Fruit fly (Drosophila melanogaster) whole organism, wandering third instar larva: ENCODE measurements around the gene CG15546.

Experiments
- Abd-B ChIP-seq: fragments of >200 bp; optimal IDR thresholded peaks from 2 replicates; lab custom pipeline; 2017; ENCODE audit warnings: missing biosample characterization, missing genetic modification characterization
- CG32264 ChIP-seq: fragments of 200-800 bp; sonication (Bioruptor generic); optimal IDR thresholded peaks from 2 replicates; lab custom pipeline; 2016; ENCODE audit warnings: missing biosample characterization, missing genetic modification characterization
- CG9705 ChIP-seq: fragments of 200-800 bp; sonication (Bioruptor generic); optimal IDR thresholded peaks from 2 replicates; lab custom pipeline; 2018; ENCODE audit warnings: missing biosample characterization, mild to moderate bottlenecking, missing genetic modification characterization
- CrebA ChIP-seq: fragments of 200-800 bp; sonication (Bioruptor generic); optimal IDR thresholded peaks from 2 replicates; lab custom pipeline; 2016; ENCODE audit warnings: missing biosample characterization, mild to moderate bottlenecking, missing genetic modification characterization, borderline replicate concordance
- Dfd ChIP-seq: fragments of >200 bp; optimal IDR thresholded peaks from 2 replicates; lab custom pipeline; 2017; ENCODE audit warnings: missing biosample characterization, missing genetic modification characterization
- Dif ChIP-seq: fragments of 200-275, 200-300 bp; sonication (Bioruptor generic); optimal IDR thresholded peaks from 2 replicates; lab custom pipeline; 2018; ENCODE audit warnings: missing biosample characterization, missing genetic modification characterization; ENCODE audit not compliant: partially characterized antibody
- Hnf4 ChIP-seq: fragments of 200-800 bp; sonication (Bioruptor generic); optimal IDR thresholded peaks from 2 replicates; lab custom pipeline; 2016; ENCODE audit warnings: missing biosample characterization, mild to moderate bottlenecking, missing genetic modification characterization
- Hr78 ChIP-seq: fragments of >200 bp; optimal IDR thresholded peaks from 2 replicates; lab custom pipeline; 2017; ENCODE audit warnings: missing biosample characterization, missing genetic modification characterization
- Hr83 ChIP-seq: fragments of 200-300 bp; sonication (Bioruptor generic); optimal IDR thresholded peaks from 2 replicates; lab custom pipeline; 2016; ENCODE audit warnings: missing biosample characterization, mild to moderate bottlenecking, missing genetic modification characterization, moderate library complexity; ENCODE audit not compliant: poor library complexity, severe bottlenecking
- Jra ChIP-seq: sonication (Bioruptor generic); optimal IDR thresholded peaks from 2 replicates; lab custom pipeline; 2016; ENCODE audit warnings: missing biosample characterization, missing genetic modification characterization
- Mio ChIP-seq: sonication (Bioruptor generic); optimal IDR thresholded peaks from 2 replicates; lab custom pipeline; 2016; ENCODE audit warnings: missing biosample characterization, missing genetic modification characterization
- N ChIP-seq: fragments of >200 bp; optimal IDR thresholded peaks from 2 replicates; lab custom pipeline; 2018; ENCODE audit warnings: missing biosample characterization, missing external identifiers, missing genetic modification characterization
- OdsH ChIP-seq: fragments of 200-800 bp; sonication (Bioruptor generic); optimal IDR thresholded peaks from 2 replicates; lab custom pipeline; 2016; ENCODE audit warnings: missing biosample characterization, mild to moderate bottlenecking, missing genetic modification characterization
- Rel ChIP-seq, 2 experiments: fragments of 200-800 bp; sonication (Bioruptor generic) in 1 of 2; optimal IDR thresholded peaks; 2 replicates in 1 of 2; 3 replicates in 1 of 2; lab custom pipeline; 2016 to 2019; ENCODE audit warnings: mild to moderate bottlenecking in 2 of 2, missing biosample characterization in 2 of 2, missing genetic modification characterization in 2 of 2, moderate library complexity in 1 of 2
- Sp1 ChIP-seq: fragments of 200-800 bp; sonication (Bioruptor generic); optimal IDR thresholded peaks from 3 replicates; lab custom pipeline; 2019; ENCODE audit warnings: missing biosample characterization, mild to moderate bottlenecking, missing genetic modification characterization, moderate library complexity
- Vsx2 ChIP-seq: fragments of 200-300, 225-300 bp; sonication (Bioruptor generic); optimal IDR thresholded peaks from 2 replicates; lab custom pipeline; 2018; ENCODE audit warnings: missing biosample characterization, missing genetic modification characterization; ENCODE audit not compliant: partially characterized antibody
- br ChIP-seq: fragments of 200-800 bp; sonication (Bioruptor generic); optimal IDR thresholded peaks from 2 replicates; lab custom pipeline; 2016; ENCODE audit warnings: missing biosample characterization, missing genetic modification characterization
- brk ChIP-seq: fragments of 200-800 bp; sonication (Bioruptor generic); optimal IDR thresholded peaks from 2 replicates; lab custom pipeline; 2016; ENCODE audit warnings: missing biosample characterization, mild to moderate bottlenecking, missing genetic modification characterization
- dl ChIP-seq, 2 experiments: fragments of 175-275, 200-275 bp in 1 of 2; fragments of 200-275 bp in 1 of 2; sonication (Bioruptor generic); optimal IDR thresholded peaks; lab custom pipeline; 2018; ENCODE audit warnings: mild to moderate bottlenecking in 2 of 2, missing biosample characterization in 2 of 2, missing genetic modification characterization in 2 of 2, moderate library complexity in 2 of 2; ENCODE audit not compliant: partially characterized antibody in 2 of 2, insufficient read depth in 1 of 2
- dsf ChIP-seq: sonication (Bioruptor generic); optimal IDR thresholded peaks from 2 replicates; lab custom pipeline; 2016; ENCODE audit warnings: missing biosample characterization, missing genetic modification characterization, borderline replicate concordance
- ey ChIP-seq: fragments of 200-800 bp; sonication (Bioruptor generic); optimal IDR thresholded peaks from 2 replicates; lab custom pipeline; 2016; ENCODE audit warnings: missing biosample characterization, missing genetic modification characterization
- foxo ChIP-seq, 2 experiments: fragments of 200-800 bp; sonication (Bioruptor generic); optimal IDR thresholded peaks; 2 replicates in 1 of 2; 3 replicates in 1 of 2; lab custom pipeline; 2016 to 2017; ENCODE audit warnings: missing biosample characterization in 2 of 2, missing genetic modification characterization in 2 of 2
- fru ChIP-seq: fragments of 200-800 bp; sonication (Bioruptor generic); optimal IDR thresholded peaks from 3 replicates; lab custom pipeline; 2016; ENCODE audit warnings: missing biosample characterization, mild to moderate bottlenecking, missing genetic modification characterization
- h ChIP-seq: fragments of 200-800 bp; sonication (Bioruptor generic); optimal IDR thresholded peaks from 3 replicates; lab custom pipeline; 2016; ENCODE audit warnings: missing biosample characterization, mild to moderate bottlenecking, missing genetic modification characterization
- jim ChIP-seq: fragments of 175-275, 200-325 bp; sonication (Bioruptor generic); optimal IDR thresholded peaks from 2 replicates; lab custom pipeline; 2016; ENCODE audit warnings: missing biosample characterization, mild to moderate bottlenecking, missing genetic modification characterization
- psq ChIP-seq: fragments of 200-800 bp; sonication (Bioruptor generic); optimal IDR thresholded peaks from 3 replicates; lab custom pipeline; 2017; ENCODE audit warnings: missing biosample characterization, mild to moderate bottlenecking, missing genetic modification characterization, moderate library complexity
- rgr ChIP-seq: fragments of 200-800 bp; sonication (Bioruptor generic); optimal IDR thresholded peaks from 3 replicates; lab custom pipeline; 2016; ENCODE audit warnings: missing biosample characterization, mild to moderate bottlenecking, missing genetic modification characterization
- sv ChIP-seq: fragments of 200-800 bp; sonication (Bioruptor generic); optimal IDR thresholded peaks from 3 replicates; lab custom pipeline; 2016; ENCODE audit warnings: missing biosample characterization, missing genetic modification characterization
- tai ChIP-seq: sonication (Bioruptor generic); optimal IDR thresholded peaks from 2 replicates; lab custom pipeline; 2016; ENCODE audit warnings: missing biosample characterization, missing genetic modification characterization
- usp ChIP-seq: fragments of >200 bp; optimal IDR thresholded peaks from 2 replicates; lab custom pipeline; 2017; ENCODE audit warnings: missing biosample characterization, missing genetic modification characterization

The CG15546 gene

dm6 chr3R:30883403-30883802, 7.4 kb upstream of the CG15546 start, which contains the start of gene CG15547:
TSS of gene CG15547 (minus strand) at chr3R:30883503.
- no peak for TF ChIP-seq ey (GFP tag; lab: Kevin White, UChicago)
- TF ChIP-seq CrebA (GFP tag; lab: Kevin White, UChicago): no peak
- TF ChIP-seq br: no peak
- TF ChIP-seq sv (GFP tag; lab: Kevin White, UChicago): no peak
- TF ChIP-seq usp (GFP tag; lab: Kevin White, UChicago): no peak
- no peak for TF ChIP-seq Dif (GFP tag; lab: Kevin White, UChicago)
- TF ChIP-seq Mio (GFP tag; lab: Kevin White, UChicago): no peak
- no peak for TF ChIP-seq foxo (GFP tag; optimal IDR thresholded peaks at IDR 0.05; lab: Kevin White, UChicago)
- no peak for TF ChIP-seq Sp1 (GFP tag; lab: Kevin White, UChicago)
- no peak for TF ChIP-seq Vsx2
- TF ChIP-seq tai: no peak
- TF ChIP-seq Hr78 (GFP tag; lab: Kevin White, UChicago): no peak
- TF ChIP-seq Rel (GFP tag; optimal IDR thresholded peaks at IDR 0.05; lab: Kevin White, UChicago): no peak
- no peak for TF ChIP-seq Rel (tag; optimal IDR thresholded peaks at IDR 0.05; lab: Kevin White, UChicago)
- TF ChIP-seq CG9705 (GFP tag; lab: Kevin White, UChicago): no peak
- no peak for TF ChIP-seq jim (GFP tag; lab: Kevin White, UChicago)
- no peak for TF ChIP-seq dsf
- TF ChIP-seq Dfd (GFP tag; lab: Kevin White, UChicago): no peak
- no peak for TF ChIP-seq OdsH
- TF ChIP-seq Jra (GFP tag; lab: Kevin White, UChicago): no peak

dm6 chr3R:30880894-30881293, 4.9 kb upstream of the CG15546 start, which contains the start of gene CG12071:
TSS of gene CG12071 (minus strand) at chr3R:30881027.
- TF ChIP-seq fru (GFP tag; lab: Kevin White, UChicago) (no peak), Vsx2 (no peak), Dif (GFP tag; lab: Kevin White, UChicago) (no peak), foxo (GFP tag; optimal IDR thresholded peaks at IDR 0.05; lab: Kevin White, UChicago) (no peak), jim (GFP tag; lab: Kevin White, UChicago) (no peak), N (GFP tag; lab: Kevin White, UChicago) (no peak), Dfd (GFP tag; lab: Kevin White, UChicago) (no peak), CrebA (GFP tag; lab: Kevin White, UChicago) (no peak), CG32264 (GFP tag; lab: Kevin White, UChicago) (no peak), Hr83 (GFP tag; lab: Kevin White, UChicago) (no peak), Jra (GFP tag; lab: Kevin White, UChicago) (no peak), Hr78 (GFP tag; lab: Kevin White, UChicago) (no peak)

dm6 chr3R:30880024-30880423, 4.0 kb upstream of the CG15546 start:
- no peak for TF ChIP-seq CrebA (GFP tag; lab: Kevin White, UChicago)
- no peak for TF ChIP-seq OdsH
- no peak for TF ChIP-seq psq (GFP tag; lab: Kevin White, UChicago)
- no peak for TF ChIP-seq Hnf4 (GFP tag; lab: Kevin White, UChicago)
- TF ChIP-seq CG32264 (GFP tag; lab: Kevin White, UChicago): no peak
- TF ChIP-seq rgr (GFP tag; lab: Kevin White, UChicago): no peak
- TF ChIP-seq br: no peak
- no peak for TF ChIP-seq sv (GFP tag; lab: Kevin White, UChicago)
- no peak for TF ChIP-seq dsf
- no peak for TF ChIP-seq usp (GFP tag; lab: Kevin White, UChicago)

dm6 chr3R:30878105-30878504, 2.1 kb upstream of the CG15546 start:
- no peak for TF ChIP-seq dl (GFP tag; optimal IDR thresholded peaks at IDR 0.05; lab: Kevin White, UChicago; ENCODE audit: insufficient read depth in 1 of 2, partially characterized antibody in 2 of 2)
- peak; percentile 96 for TF ChIP-seq Dfd (GFP tag; lab: Kevin White, UChicago)

- TF ChIP-seq h (GFP tag; lab: Kevin White, UChicago): no peak
- TF ChIP-seq brk: no peak
- no peak for TF ChIP-seq foxo (GFP tag; optimal IDR thresholded peaks at IDR 0.05; lab: Kevin White, UChicago)
- no peak for TF ChIP-seq Hnf4 (GFP tag; lab: Kevin White, UChicago)
- TF ChIP-seq Dfd (GFP tag; lab: Kevin White, UChicago): no peak
- TF ChIP-seq Abd-B (GFP tag; lab: Kevin White, UChicago): no peak
- TF ChIP-seq CrebA (GFP tag; lab: Kevin White, UChicago): no peak
- no peak for TF ChIP-seq N (GFP tag; lab: Kevin White, UChicago)
Measured at dm6 chr3R:30874679-30875078, 1.3 kb downstream of the CG15546 start.
